Worm (Caenorhabditis elegans): ENCODE measurements around the gene T20D4.3.

DNA sequence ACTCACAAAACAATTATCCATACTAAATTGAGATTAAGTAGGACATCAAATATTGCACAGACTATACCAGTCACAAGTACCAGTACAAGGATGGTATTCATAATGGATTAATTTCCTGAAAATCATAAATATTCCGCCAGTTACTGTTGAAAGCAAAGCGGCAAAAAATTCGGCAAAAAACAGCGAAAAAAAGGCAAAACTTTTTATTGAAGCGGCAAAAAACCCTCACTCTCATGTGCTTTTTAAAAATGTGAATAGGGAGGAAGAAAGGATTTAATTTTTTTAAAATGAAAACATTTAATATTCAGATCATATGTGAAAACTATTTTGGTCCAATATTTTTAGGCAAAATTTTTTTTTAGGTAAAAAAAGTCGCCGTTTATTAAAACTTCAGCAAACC is 52.8 kb downstream of the T20D4.3 start, which contains the start of gene srbc-29:
- TF ChIP-seq lin-13 (GFP tag; optimal IDR thresholded peaks at IDR 0.05), result no peak
- no peak for TF ChIP-seq nhr-25 (tag; optimal IDR thresholded peaks at IDR 0.05)
- TF ChIP-seq ztf-4 (tag; optimal IDR thresholded peaks at IDR 0.05), result no peak
- TF ChIP-seq nhr-11 (tag; optimal IDR thresholded peaks at IDR 0.05), result no peak
- no peak for TF ChIP-seq nhr-10 (tag; optimal IDR thresholded peaks at IDR 0.05)
- no peak for TF ChIP-seq C34F6.9 (tag; optimal IDR thresholded peaks at IDR 0.05)
- no peak for TF ChIP-seq skn-1 (tag; optimal IDR thresholded peaks at IDR 0.05)
- no peak for TF ChIP-seq ceh-16 (tag; optimal IDR thresholded peaks at IDR 0.05)
- no peak for TF ChIP-seq ztf-11 (tag; optimal IDR thresholded peaks at IDR 0.05)
- no peak for TF ChIP-seq nhr-237 (tag; optimal IDR thresholded peaks at IDR 0.05)

All from whole organism, L2 larva.